Worm (Caenorhabditis elegans): ENCODE results near the gene mrps-9.

mrps-9 gene

ce11 chrIII:8310239-8311057 lies 44.6 kb downstream of the mrps-9 start, which contains the start of gene F10E9.3:
Gene F10E9.3, plus strand, starts transcription at chrIII:8311007.
- TF ChIP-seq elt-1 (tag; optimal IDR thresholded peaks at IDR 0.05; ENCODE audit: borderline replicate concordance, insufficient read depth) (no peak), lin-13 (tag; optimal IDR thresholded peaks at IDR 0.05) (no peak), M03D4.4 (tag; optimal IDR thresholded peaks at IDR 0.05) (no peak), mep-1 (tag; optimal IDR thresholded peaks at IDR 0.05) (peak; percentile 49), hlh-1 (tag; optimal IDR thresholded peaks at IDR 0.05) (peak; percentile 39), ceh-39 (tag; optimal IDR thresholded peaks at IDR 0.05) (peak; percentile 34), elt-3 (tag; optimal IDR thresholded peaks at IDR 0.05) (no peak), zip-8 (tag; optimal IDR thresholded peaks at IDR 0.05) (no peak), unc-62 (GFP tag; optimal IDR thresholded peaks at IDR 0.05) (no peak), bed-3 (GFP tag; optimal IDR thresholded peaks at IDR 0.05) (no peak), ces-1 (GFP tag; optimal IDR thresholded peaks at IDR 0.05) (peak; percentile 8), lsy-2 (tag; optimal IDR thresholded peaks at IDR 0.05) (peak; percentile 93), nhr-12 (tag; optimal IDR thresholded peaks at IDR 0.05) (no peak), ceh-83 (GFP tag; optimal IDR thresholded peaks at IDR 0.05) (no peak), unc-120 (tag; optimal IDR thresholded peaks at IDR 0.05; ENCODE audit: poor library complexity, severe bottlenecking) (no peak), nhr-237 (tag; optimal IDR thresholded peaks at IDR 0.05) (no peak), sem-2 (GFP tag; optimal IDR thresholded peaks at IDR 0.05) (no peak), ceh-43 (GFP tag; optimal IDR thresholded peaks at IDR 0.05) (no peak), mab-5 (tag; optimal IDR thresholded peaks at IDR 0.05) (no peak), mls-2 (tag; optimal IDR thresholded peaks at IDR 0.05) (no peak), ztf-11 (tag; optimal IDR thresholded peaks at IDR 0.05) (no peak), tbx-8 (GFP tag; optimal IDR thresholded peaks at IDR 0.05) (no peak)

- TF ChIP-seq bed-3 (GFP tag; optimal IDR thresholded peaks at IDR 0.05) (no peak), snpc-4 (tag; optimal IDR thresholded peaks at IDR 0.05) (no peak), lin-32 (GFP tag; optimal IDR thresholded peaks at IDR 0.05) (no peak), zip-8 (tag; optimal IDR thresholded peaks at IDR 0.05) (no peak), unc-39 (tag; optimal IDR thresholded peaks at IDR 0.05) (no peak), hlh-1 (tag; optimal IDR thresholded peaks at IDR 0.05) (no peak)
Observed at ce11 chrIII:8312393-8312792, 46.5 kb downstream of the mrps-9 start, which contains the start of gene F10E9.2. Gene F10E9.2, plus strand, starts transcription at chrIII:8312693.

Measured in whole organism, mixed stage, embryonic.